In the genomic region with DNA sequence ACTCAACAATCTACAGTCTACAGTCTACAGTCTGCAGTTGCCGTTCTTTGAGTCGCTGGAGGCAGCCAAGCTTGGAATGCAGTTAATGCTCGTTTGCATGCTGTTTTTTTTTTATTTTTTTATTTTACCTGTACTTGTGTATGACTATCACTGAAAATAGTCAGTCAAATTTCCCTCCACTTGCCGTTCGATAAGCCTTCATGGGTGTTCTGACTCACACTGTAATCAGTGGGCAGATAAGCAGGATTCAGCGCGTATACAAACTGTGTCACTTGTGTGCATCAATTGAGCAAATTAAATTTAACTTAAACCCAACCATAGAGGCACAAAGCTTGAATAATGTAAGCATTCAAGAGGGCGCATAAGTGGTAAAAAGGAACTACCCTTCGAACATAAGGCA, we compare ENCODE assay signal across 2 fruit fly cellular contexts.
TF ChIP-seq lines count a peak whose summit lies in the region.

No protein-coding gene starts in this region.

- TF ChIP-seq CTCF in whole organism, embryonic (GFP tag; optimal IDR thresholded peaks at IDR 0.05; lab: Kevin White, UChicago): no peak

TF ChIP-seq in whole organism, adult, 20 proteins besides CTCF, POLR2A, EP300 and RAD21:
- no peak for TF ChIP-seq tj (GFP tag; optimal IDR thresholded peaks at IDR 0.05; lab: Kevin White, UChicago)
- TF ChIP-seq kay (GFP tag; lab: Kevin White, UChicago; ENCODE audit: borderline replicate concordance): peak; percentile 96

TF ChIP-seq in whole organism, embryonic, 481 proteins besides CTCF, POLR2A, EP300 and RAD21:
- TF ChIP-seq sens (GFP tag; lab: Kevin White, UChicago) (peak; percentile 23), CG1602 (GFP tag; optimal IDR thresholded peaks at IDR 0.05; lab: Kevin White, UChicago) (no peak), Sry-δ (GFP tag; optimal IDR thresholded peaks at IDR 0.05; lab: Kevin White, UChicago) (no peak), MBD-R2 (GFP tag; IDR thresholded peaks at IDR 0.05; lab: Robert Waterston, UW) (no peak), CG4328 (GFP tag; optimal IDR thresholded peaks at IDR 0.05; lab: Kevin White, UChicago) (no peak), gcm (GFP tag; optimal IDR thresholded peaks at IDR 0.05; lab: Kevin White, UChicago) (no peak), az2 (GFP tag; optimal IDR thresholded peaks at IDR 0.05; lab: Kevin White, UChicago) (no peak), CG6854 (GFP tag; optimal IDR thresholded peaks at IDR 0.05; lab: Kevin White, UChicago) (no peak), ato (GFP tag; IDR thresholded peaks at IDR 0.05; lab: Robert Waterston, UW; ENCODE audit: partially characterized antibody) (no peak), CG10565 (GFP tag; optimal IDR thresholded peaks at IDR 0.05; lab: Kevin White, UChicago) (no peak), CG11696 (GFP tag; IDR thresholded peaks at IDR 0.05; lab: Robert Waterston, UW) (no peak), HLH3B (GFP tag; IDR thresholded peaks at IDR 0.05; lab: Robert Waterston, UW) (no peak), yki (optimal IDR thresholded peaks at IDR 0.05; lab: Kevin White, UChicago) (no peak), sug (tag; optimal IDR thresholded peaks at IDR 0.05; lab: Kevin White, UChicago) (peak; percentile 24), Fer2 (tag; optimal IDR thresholded peaks at IDR 0.05; lab: Kevin White, UChicago) (no peak), CG11085 (GFP tag; IDR thresholded peaks at IDR 0.05; lab: Robert Waterston, UW) (no peak), Hand (GFP tag; optimal IDR thresholded peaks at IDR 0.05; lab: Kevin White, UChicago) (no peak)

Comparison
In these comparisons a context has a peak if more than half of its experiments do, and no peak if none do; other contexts are left out.
1. Of the 1 proteins assayed by ChIP-seq in both whole organism, embryonic and whole organism, adult: peak only in whole organism, embryonic: none; only in whole organism, adult: kay; in both: none; in neither: 0.